Fruit fly (Drosophila melanogaster): ENCODE data around the gene CG6271.

Gene CG6271

dm6 chr3R:27065136-27065535 is 39.2 kb upstream of the CG6271 start, which contains the start of gene CG43935:
Gene CG43935, plus strand, starts transcription at chr3R:27065436.
- TF ChIP-seq D (optimal IDR thresholded peaks at IDR 0.05) (no peak), D (GFP tag; optimal IDR thresholded peaks at IDR 0.05) (no peak), bigmax (GFP tag; optimal IDR thresholded peaks at IDR 0.05) (no peak), CG6689 (GFP tag; IDR thresholded peaks at IDR 0.05) (no peak), kni (GFP tag; optimal IDR thresholded peaks at IDR 0.05) (no peak), CG9609 (GFP tag; optimal IDR thresholded peaks at IDR 0.05) (no peak), CG6813 (GFP tag; optimal IDR thresholded peaks at IDR 0.05) (no peak), CG17385 (GFP tag; optimal IDR thresholded peaks at IDR 0.05) (no peak), Atf-2 (GFP tag; optimal IDR thresholded peaks at IDR 0.05) (no peak), Max (GFP tag; optimal IDR thresholded peaks at IDR 0.05) (no peak), gcm2 (GFP tag; optimal IDR thresholded peaks at IDR 0.05) (no peak), Six4 (GFP tag; optimal IDR thresholded peaks at IDR 0.05) (no peak), CG10462 (GFP tag; optimal IDR thresholded peaks at IDR 0.05) (no peak), Hsf (GFP tag; optimal IDR thresholded peaks at IDR 0.05) (no peak), fd64A (GFP tag; optimal IDR thresholded peaks at IDR 0.05) (no peak), tup (GFP tag; optimal IDR thresholded peaks at IDR 0.05) (no peak), grn (GFP tag; optimal IDR thresholded peaks at IDR 0.05) (no peak), Hey (tag; optimal IDR thresholded peaks at IDR 0.05) (no peak), pan (optimal IDR thresholded peaks at IDR 0.05) (no peak), pan (GFP tag; optimal IDR thresholded peaks at IDR 0.05 in 1 of 2, IDR thresholded peaks at IDR 0.05 in 1 of 2) (no peak)

- TF ChIP-seq CG7556 (GFP tag; optimal IDR thresholded peaks at IDR 0.05) (no peak), CG8388 (GFP tag; optimal IDR thresholded peaks at IDR 0.05) (no peak), Eip74EF (GFP tag; optimal IDR thresholded peaks at IDR 0.05) (no peak), maf-S (GFP tag; optimal IDR thresholded peaks at IDR 0.05) (no peak), trem (tag; optimal IDR thresholded peaks at IDR 0.05) (no peak), Lpt (GFP tag; optimal IDR thresholded peaks at IDR 0.05) (no peak), CG17361 (GFP tag; IDR thresholded peaks at IDR 0.05) (no peak), Hr51 (GFP tag; optimal IDR thresholded peaks at IDR 0.05) (no peak)
Measured at dm6 chr3R:27064099-27064498, 38.2 kb upstream of the CG6271 start, which contains the start of gene Nep5. Gene Nep5, minus strand, starts transcription at chr3R:27064199.

- TF ChIP-seq zen2 (GFP tag; IDR thresholded peaks at IDR 0.05; ENCODE audit: partially characterized antibody) (no peak), CTCF (GFP tag; optimal IDR thresholded peaks at IDR 0.05) (no peak), Mes4 (GFP tag; optimal IDR thresholded peaks at IDR 0.05) (no peak), grn (GFP tag; optimal IDR thresholded peaks at IDR 0.05) (no peak), her (GFP tag; optimal IDR thresholded peaks at IDR 0.05) (no peak), CG1647 (GFP tag; optimal IDR thresholded peaks at IDR 0.05) (no peak), exex (tag; optimal IDR thresholded peaks at IDR 0.05) (no peak), h (optimal IDR thresholded peaks at IDR 0.05) (no peak), HmgZ (tag; optimal IDR thresholded peaks at IDR 0.05) (no peak), dati (GFP tag; IDR thresholded peaks at IDR 0.05) (no peak), CG15601 (tag; optimal IDR thresholded peaks at IDR 0.05) (no peak), dysf (GFP tag; IDR thresholded peaks at IDR 0.05) (no peak), Lim3 (GFP tag; IDR thresholded peaks at IDR 0.05) (no peak), ATbp (GFP tag; optimal IDR thresholded peaks at IDR 0.05) (no peak), CG33557 (GFP tag; optimal IDR thresholded peaks at IDR 0.05) (no peak), CG11093 (GFP tag; IDR thresholded peaks at IDR 0.05) (no peak)
Measured at dm6 chr3R:27061916-27062315, 36.0 kb upstream of the CG6271 start, which contains the start of gene CG34292. Gene CG34292, plus strand, starts transcription at chr3R:27062216.
